Fruit fly (Drosophila melanogaster): ENCODE results near the gene CG15561.

CG15561 gene

DNA sequence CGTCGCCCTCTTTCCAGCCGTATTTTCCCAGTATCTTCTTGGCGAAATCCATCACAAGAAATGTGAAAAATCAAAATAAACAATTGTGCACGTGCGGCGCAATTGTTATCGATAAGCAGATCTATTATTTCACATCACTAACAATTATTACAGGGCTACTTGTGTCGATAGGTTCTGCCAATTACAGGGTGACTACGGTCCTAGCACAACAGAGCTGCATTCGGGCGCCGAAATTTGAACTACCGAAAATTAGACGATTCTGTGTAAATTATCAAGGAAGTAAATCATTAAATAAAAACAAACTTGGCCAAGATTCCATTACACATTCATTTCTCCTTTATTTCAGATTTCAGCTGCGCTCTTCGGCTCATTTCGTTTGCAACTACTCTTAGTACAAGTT lies at the start of gene CG15561 (continued):
- peak; percentile 35 for TF ChIP-seq salm (tag; optimal IDR thresholded peaks at IDR 0.05)
- no peak for TF ChIP-seq Doc2 (GFP tag; IDR thresholded peaks at IDR 0.05)
- no peak for TF ChIP-seq Dip3 (GFP tag; optimal IDR thresholded peaks at IDR 0.05)
- TF ChIP-seq CG6854 (GFP tag; optimal IDR thresholded peaks at IDR 0.05): no peak
- TF ChIP-seq Hr51 (GFP tag; optimal IDR thresholded peaks at IDR 0.05): peak in 1 of 2 experiments; percentile 37
- TF ChIP-seq CG32767 (GFP tag; IDR thresholded peaks at IDR 0.05): no peak
- TF ChIP-seq CG10267 (tag; optimal IDR thresholded peaks at IDR 0.05): peak; percentile 49
- TF ChIP-seq CG4282 (GFP tag; optimal IDR thresholded peaks at IDR 0.05): no peak
- TF ChIP-seq Rx (GFP tag; IDR thresholded peaks at IDR 0.05): no peak
- TF ChIP-seq CG10431 (GFP tag; optimal IDR thresholded peaks at IDR 0.05): peak; percentile 31
- TF ChIP-seq Deaf1 (tag; optimal IDR thresholded peaks at IDR 0.05): no peak
- no peak for TF ChIP-seq CG8765 (GFP tag; IDR thresholded peaks at IDR 0.05)
- no peak for TF ChIP-seq E2f1 (GFP tag; IDR thresholded peaks at IDR 0.05)
- no peak for TF ChIP-seq sim (GFP tag; IDR thresholded peaks at IDR 0.05)
- no peak for TF ChIP-seq Hr78 (GFP tag; optimal IDR thresholded peaks at IDR 0.05)
- TF ChIP-seq Atf6 (GFP tag; IDR thresholded peaks at IDR 0.05): no peak
- TF ChIP-seq CG15073 (GFP tag; optimal IDR thresholded peaks at IDR 0.05): no peak
- no peak for TF ChIP-seq h (optimal IDR thresholded peaks at IDR 0.05)
- TF ChIP-seq CG7839 (tag; optimal IDR thresholded peaks at IDR 0.05): no peak
- TF ChIP-seq sug (tag; optimal IDR thresholded peaks at IDR 0.05): peak; percentile 62
- TF ChIP-seq bowl (GFP tag; IDR thresholded peaks at IDR 0.05): no peak
- no peak for TF ChIP-seq HLH4C (GFP tag; IDR thresholded peaks at IDR 0.05; ENCODE audit: partially characterized antibody)
- TF ChIP-seq dysf (GFP tag; IDR thresholded peaks at IDR 0.05): no peak
- no peak for TF ChIP-seq Dref (GFP tag; IDR thresholded peaks at IDR 0.05)
- TF ChIP-seq chm (GFP tag; IDR thresholded peaks at IDR 0.05): no peak
- TF ChIP-seq dm (GFP tag; optimal IDR thresholded peaks at IDR 0.05): peak; percentile 96
- peak; percentile 78 for TF ChIP-seq Ets97D (GFP tag; optimal IDR thresholded peaks at IDR 0.05)
- no peak for TF ChIP-seq Bgb (GFP tag; IDR thresholded peaks at IDR 0.05; ENCODE audit: partially characterized antibody)
- TF ChIP-seq CG6254 (GFP tag; optimal IDR thresholded peaks at IDR 0.05): peak; percentile 100
- TF ChIP-seq gem (tag; optimal IDR thresholded peaks at IDR 0.05): no peak
- TF ChIP-seq Camta (GFP tag; optimal IDR thresholded peaks at IDR 0.05): peak; percentile 54
- peak; percentile 13 for TF ChIP-seq fd102C (GFP tag; optimal IDR thresholded peaks at IDR 0.05)
- TF ChIP-seq sqz (GFP tag; optimal IDR thresholded peaks at IDR 0.05): no peak
- no peak for TF ChIP-seq peb (GFP tag; IDR thresholded peaks at IDR 0.05)
- TF ChIP-seq CG3847 (GFP tag; IDR thresholded peaks at IDR 0.05): no peak
- TF ChIP-seq Neu2 (GFP tag; optimal IDR thresholded peaks at IDR 0.05; ENCODE audit: borderline replicate concordance): no peak
- TF ChIP-seq CG2875 (GFP tag; optimal IDR thresholded peaks at IDR 0.05): peak; percentile 10
- TF ChIP-seq CG7928 (GFP tag; optimal IDR thresholded peaks at IDR 0.05): peak; percentile 69
- TF ChIP-seq trem (tag; optimal IDR thresholded peaks at IDR 0.05): peak; percentile 68
- no peak for TF ChIP-seq fru (optimal IDR thresholded peaks at IDR 0.05)
- TF ChIP-seq CG17385 (GFP tag; optimal IDR thresholded peaks at IDR 0.05): no peak
- no peak for TF ChIP-seq CG17612 (GFP tag; IDR thresholded peaks at IDR 0.05)
- TF ChIP-seq zfh1 (GFP tag; IDR thresholded peaks at IDR 0.05): no peak
- peak; percentile 37 for TF ChIP-seq CG9727 (GFP tag; optimal IDR thresholded peaks at IDR 0.05)
- TF ChIP-seq CG17186 (GFP tag; optimal IDR thresholded peaks at IDR 0.05): peak; percentile 98
- peak; percentile 96 for TF ChIP-seq Sry-δ (GFP tag; optimal IDR thresholded peaks at IDR 0.05)
- TF ChIP-seq CG43689 (GFP tag; IDR thresholded peaks at IDR 0.05): no peak
- TF ChIP-seq so (GFP tag; IDR thresholded peaks at IDR 0.05): no peak
- no peak for TF ChIP-seq run (tag; optimal IDR thresholded peaks at IDR 0.05)
- TF ChIP-seq rib (GFP tag; IDR thresholded peaks at IDR 0.05): no peak
- no peak for TF ChIP-seq CG11398 (GFP tag; optimal IDR thresholded peaks at IDR 0.05)
- peak; percentile 23 for TF ChIP-seq bab2 (GFP tag; optimal IDR thresholded peaks at IDR 0.05)
- peak; percentile 84 for TF ChIP-seq CG1603 (tag; optimal IDR thresholded peaks at IDR 0.05)
